Fruit fly (Drosophila melanogaster) whole organism, wandering third instar larva: ENCODE data around the gene PhKgamma.

Experiments used
- Vsx2 ChIP-seq: fragments of 200-300, 225-300 bp; sonication (Bioruptor generic); optimal IDR thresholded peaks from 2 replicates; lab custom pipeline; 2018; ENCODE audit warnings: missing biosample characterization, missing genetic modification characterization; ENCODE audit not compliant: partially characterized antibody
- br ChIP-seq: fragments of 200-800 bp; sonication (Bioruptor generic); optimal IDR thresholded peaks from 2 replicates; lab custom pipeline; 2016; ENCODE audit warnings: missing biosample characterization, missing genetic modification characterization
- psq ChIP-seq: fragments of 200-800 bp; sonication (Bioruptor generic); optimal IDR thresholded peaks from 3 replicates; lab custom pipeline; 2017; ENCODE audit warnings: missing biosample characterization, mild to moderate bottlenecking, missing genetic modification characterization, moderate library complexity
- woc ChIP-seq: sonication (Bioruptor generic); optimal IDR thresholded peaks from 2 replicates; lab custom pipeline; 2016; ENCODE audit warnings: missing biosample characterization, mild to moderate bottlenecking, missing genetic modification characterization

dm6 chrX:11700765-11701164, 5.8 kb downstream of the PhKgamma start:
- TF ChIP-seq woc (GFP tag; lab: Kevin White, UChicago) (no peak), br (GFP tag; lab: Kevin White, UChicago) (no peak), psq (GFP tag; lab: Kevin White, UChicago) (no peak), Vsx2 (no peak)
